Worm (Caenorhabditis elegans) whole organism, L4/young adult: ENCODE measurements around the gene ddr-2.

ENCODE experiments used
- W03F9.2 ChIP-seq: fragments of 150-350 bp; optimal IDR thresholded peaks from 2 replicates; lab custom pipeline; 2014; ENCODE audit warnings: missing biosample characterization, missing genetic modification characterization
- dao-5 ChIP-seq: sonication (generic microtip); optimal IDR thresholded peaks from 2 replicates; lab custom pipeline; 2016; ENCODE audit warnings: missing genotype, missing genetic modification characterization, moderate library complexity, missing compliant biosample characterization
- him-1 ChIP-seq: sonication (generic microtip); optimal IDR thresholded peaks from 2 replicates; lab custom pipeline; 2016; ENCODE audit warnings: missing genotype, missing genetic modification reagents, missing genetic modification characterization, missing compliant biosample characterization

Gene ddr-2

ce11 chrX:3347904-3348441, 32.9 kb downstream of the ddr-2 start, which contains the start of gene ZK816.3:
Gene ZK816.3 (plus strand): TSS chrX:3348391.
- TF ChIP-seq him-1 (tag; lab: Kevin White, UChicago), result no peak
- TF ChIP-seq W03F9.2 (tag; lab: Kevin White, UChicago), result no peak
- TF ChIP-seq dao-5 (tag; lab: Kevin White, UChicago), result no peak

DNA sequence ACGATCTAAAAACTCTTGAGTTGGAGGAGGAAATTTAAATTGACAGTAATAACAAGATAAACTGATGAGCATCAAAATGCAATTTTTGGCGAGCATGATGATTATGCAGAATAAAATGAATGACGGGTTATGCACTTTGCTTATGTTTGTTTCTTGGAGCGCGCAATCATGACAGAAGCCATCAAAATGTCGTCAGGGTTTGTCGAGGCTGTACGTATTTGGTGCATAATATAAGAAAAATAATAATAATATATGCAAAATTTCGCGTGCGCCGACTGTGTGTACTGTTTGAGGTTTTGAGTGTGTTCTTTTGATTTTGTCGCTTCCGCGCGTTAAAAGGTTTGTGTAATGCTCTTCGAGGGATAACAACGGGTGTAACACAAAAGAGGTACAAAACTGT, 35.2 kb downstream of the ddr-2 start, which contains the start of gene nspg-4:
Gene nspg-4 (minus strand): TSS at position 101 of the 400 bp plus-strand sequence.
- TF ChIP-seq dao-5 (tag; lab: Kevin White, UChicago) (no peak), him-1 (tag; lab: Kevin White, UChicago) (no peak), W03F9.2 (tag; lab: Kevin White, UChicago) (no peak)

- no peak for TF ChIP-seq W03F9.2 (tag; lab: Kevin White, UChicago)
- no peak for TF ChIP-seq him-1 (tag; lab: Kevin White, UChicago)
- no peak for TF ChIP-seq dao-5 (tag; lab: Kevin White, UChicago)
Observed at ce11 chrX:3351526-3351925, 36.4 kb downstream of the ddr-2 start, which contains the start of gene ZK816.1. Gene ZK816.1 (plus strand): TSS chrX:3351712.

ce11 chrX:3362378-3362777, 47.3 kb downstream of the ddr-2 start, which contains the start of gene dhs-26:
Gene dhs-26 (minus strand): TSS chrX:3362493.
- TF ChIP-seq dao-5 (tag; lab: Kevin White, UChicago), result no peak
- TF ChIP-seq W03F9.2 (tag; lab: Kevin White, UChicago), result no peak
- no peak for TF ChIP-seq him-1 (tag; lab: Kevin White, UChicago)

DNA sequence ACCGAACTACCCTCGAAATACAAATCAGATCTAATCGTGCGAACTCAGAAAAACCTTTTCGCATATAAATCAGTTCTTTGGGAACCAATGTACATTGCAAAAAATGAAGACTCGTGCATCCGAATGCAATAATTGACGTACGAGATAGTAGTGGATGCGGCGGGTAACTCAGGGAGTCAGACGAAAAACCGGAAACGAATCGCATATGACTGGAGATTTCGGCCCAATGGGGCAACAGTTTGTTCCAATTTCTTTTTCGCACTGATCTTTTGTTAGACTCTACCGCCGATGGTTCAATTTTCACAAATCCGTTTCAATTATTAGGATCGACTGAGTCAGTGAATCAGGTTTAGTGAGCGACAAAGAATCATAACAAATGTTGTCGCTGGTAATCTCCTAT, 51.7 kb downstream of the ddr-2 start:
- TF ChIP-seq W03F9.2 (tag; lab: Kevin White, UChicago) (no peak), dao-5 (tag; lab: Kevin White, UChicago) (no peak), him-1 (tag; lab: Kevin White, UChicago) (no peak)

DNA sequence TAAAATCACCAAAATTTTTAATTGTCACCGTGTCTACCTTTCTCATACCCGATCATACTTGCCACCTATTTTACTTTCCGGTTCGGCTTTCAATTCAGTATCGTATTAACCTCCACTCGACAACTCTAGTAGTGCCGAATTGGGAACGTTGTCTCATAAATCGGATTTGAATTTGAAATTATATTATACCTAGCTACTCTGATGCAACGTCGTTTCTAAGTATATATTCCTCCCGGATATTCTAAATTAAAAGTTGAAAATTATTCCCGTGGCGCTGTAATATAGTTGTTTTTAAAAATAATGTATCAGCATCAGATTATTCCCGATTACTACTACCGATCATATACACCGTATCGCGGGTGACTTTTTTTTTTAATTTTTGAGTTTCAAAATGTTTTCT, 53.5 kb downstream of the ddr-2 start, which contains the start of gene ZK563.2:
Gene ZK563.2 (plus strand): TSS at position 301 of the 400 bp plus-strand sequence.
- TF ChIP-seq W03F9.2 (tag; lab: Kevin White, UChicago), result no peak
- no peak for TF ChIP-seq him-1 (tag; lab: Kevin White, UChicago)

ce11 chrX:3369442-3369841, 54.3 kb downstream of the ddr-2 start:
- no peak for TF ChIP-seq W03F9.2 (tag; lab: Kevin White, UChicago)
- no peak for TF ChIP-seq dao-5 (tag; lab: Kevin White, UChicago)
- no peak for TF ChIP-seq him-1 (tag; lab: Kevin White, UChicago)

DNA sequence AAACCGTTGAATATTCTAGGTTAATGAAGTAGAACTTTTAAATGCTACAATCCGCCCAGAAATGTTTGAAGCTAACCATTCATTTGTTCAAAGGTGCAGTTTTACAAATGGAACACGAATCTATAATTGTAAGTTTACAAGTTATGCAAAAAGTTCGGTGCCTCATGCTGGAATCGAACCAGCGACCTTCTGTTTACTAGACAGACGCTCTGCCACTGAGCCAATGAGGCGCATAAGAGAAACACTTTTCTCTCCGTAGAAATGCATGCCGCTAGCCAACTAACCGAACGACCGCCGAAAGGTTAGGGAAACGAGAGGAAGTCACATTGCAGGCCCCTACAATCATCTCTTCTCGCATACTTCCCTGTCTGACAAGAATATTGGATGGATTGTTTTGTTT, 56.1 kb downstream of the ddr-2 start:
- no peak for TF ChIP-seq W03F9.2 (tag; lab: Kevin White, UChicago)
- peak; percentile 85 for TF ChIP-seq him-1 (tag; lab: Kevin White, UChicago)
- TF ChIP-seq dao-5 (tag; lab: Kevin White, UChicago), result peak; percentile 27
